Worm (Caenorhabditis elegans): Measurements from ENCODE around the gene T25B2.2.

DNA sequence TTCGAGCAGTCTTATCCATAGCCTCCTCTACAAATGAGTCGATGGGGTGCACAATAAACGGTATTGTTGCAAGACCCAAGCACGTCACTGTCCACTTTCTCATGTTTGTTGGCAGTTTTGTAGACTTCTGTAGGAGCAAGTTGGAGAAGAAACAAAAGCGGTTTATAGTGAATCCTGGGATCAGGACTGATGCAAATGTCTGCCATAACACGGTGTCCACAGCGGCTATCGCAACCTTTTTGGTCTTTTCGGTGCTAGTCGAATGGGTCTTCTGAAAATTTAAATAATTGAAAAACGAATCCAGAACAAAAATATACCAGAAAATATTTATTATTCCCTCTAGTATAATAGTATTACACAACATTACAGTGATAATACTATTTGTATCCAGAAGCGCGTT, 35.9 kb downstream of the T25B2.2 start:
- TF ChIP-seq him-1 (tag; optimal IDR thresholded peaks at IDR 0.05) = no peak
- no peak for TF ChIP-seq dao-5 (tag; optimal IDR thresholded peaks at IDR 0.05)
